Worm (Caenorhabditis elegans) whole organism, L3 larva: ENCODE measurements around the gene sec-23.

ENCODE experiments used
- aly-2 ChIP-seq: fragments of 150-350 bp; optimal IDR thresholded peaks from 2 replicates; lab custom pipeline; 2014; ENCODE audit warnings: missing biosample characterization, missing genetic modification characterization
- ama-1 ChIP-seq: fragments of 150-350 bp; optimal IDR thresholded peaks from 2 replicates; lab custom pipeline; 2018
- ceh-82 ChIP-seq: fragments of 150-350 bp; optimal IDR thresholded peaks from 2 replicates; lab custom pipeline; 2014; ENCODE audit warnings: missing biosample characterization, missing genetic modification characterization
- ceh-9 ChIP-seq: sonication (generic microtip); optimal IDR thresholded peaks from 2 replicates; lab custom pipeline; 2018; ENCODE audit warnings: missing biosample characterization, missing genetic modification characterization
- daf-12 ChIP-seq: fragments of 150-350 bp; optimal IDR thresholded peaks from 2 replicates; lab custom pipeline; 2014; ENCODE audit warnings: missing biosample characterization, missing genetic modification reagents, missing genetic modification characterization
- egl-27 ChIP-seq: sonication (generic microtip); optimal IDR thresholded peaks from 4 replicates; lab custom pipeline; 2017; ENCODE audit warnings: missing biosample characterization, missing genetic modification reagents, missing genetic modification characterization
- egl-5 ChIP-seq: fragments of 150-350 bp; optimal IDR thresholded peaks from 2 replicates; lab custom pipeline; 2017; ENCODE audit warnings: missing biosample characterization, missing genetic modification reagents, missing genetic modification characterization, inconsistent platforms
- elt-1 ChIP-seq: fragments of 150-350 bp; optimal IDR thresholded peaks from 2 replicates; lab custom pipeline; 2014; ENCODE audit warnings: missing biosample characterization, missing genetic modification characterization
- elt-2 ChIP-seq: sonication (generic microtip); optimal IDR thresholded peaks from 2 replicates; lab custom pipeline; 2016; ENCODE audit warnings: missing genetic modification reagents, mild to moderate bottlenecking, missing genetic modification characterization, missing compliant biosample characterization
- eor-1 ChIP-seq, 2 experiments: fragments of 150-350 bp; optimal IDR thresholded peaks; 2 replicates each; lab custom pipeline; 2014 to 2018; ENCODE audit warnings: missing biosample characterization in 2 of 2, missing genetic modification characterization in 2 of 2
- fkh-10 ChIP-seq: sonication (generic microtip); optimal IDR thresholded peaks from 2 replicates; lab custom pipeline; 2017; ENCODE audit warnings: missing biosample characterization, missing genetic modification reagents, missing genetic modification characterization
- fos-1 ChIP-seq: fragments of 150-350 bp; optimal IDR thresholded peaks from 2 replicates; lab custom pipeline; 2014; ENCODE audit warnings: missing biosample characterization, missing genetic modification characterization
- hmg-11 ChIP-seq: sonication (generic microtip); optimal IDR thresholded peaks from 2 replicates; lab custom pipeline; 2016; ENCODE audit warnings: missing genetic modification characterization, missing compliant biosample characterization
- jun-1 ChIP-seq: fragments of 150-350 bp; optimal IDR thresholded peaks from 2 replicates; lab custom pipeline; 2014; ENCODE audit warnings: missing biosample characterization, missing genetic modification reagents, missing genetic modification characterization
- lin-15B ChIP-seq: fragments of 150-350 bp; optimal IDR thresholded peaks from 2 replicates; lab custom pipeline; 2014; ENCODE audit warnings: missing biosample characterization, missing genetic modification characterization
- lin-39 ChIP-seq: fragments of 150-350 bp; optimal IDR thresholded peaks from 2 replicates; lab custom pipeline; 2018; ENCODE audit warnings: missing biosample characterization, missing genetic modification reagents, missing genetic modification characterization
- mdl-1 ChIP-seq: fragments of 150-350 bp; optimal IDR thresholded peaks from 2 replicates; lab custom pipeline; 2014; ENCODE audit warnings: missing biosample characterization, missing genetic modification characterization
- mml-1 ChIP-seq: fragments of 150-350 bp; sonication (generic microtip); optimal IDR thresholded peaks from 3 replicates; lab custom pipeline; 2014; ENCODE audit warnings: missing biosample characterization, missing genetic modification characterization
- nfya-1 ChIP-seq: sonication (generic microtip); optimal IDR thresholded peaks from 2 replicates; lab custom pipeline; 2017; ENCODE audit warnings: missing genetic modification characterization, mild to moderate bottlenecking, missing compliant biosample characterization, antibody characterized with exemption, moderate library complexity; ENCODE audit not compliant: insufficient read depth
- nhr-11 ChIP-seq: fragments of 150-350 bp; optimal IDR thresholded peaks from 2 replicates; lab custom pipeline; 2014; ENCODE audit warnings: missing biosample characterization, missing genetic modification characterization
- nhr-12 ChIP-seq: fragments of 150-350 bp; optimal IDR thresholded peaks from 2 replicates; lab custom pipeline; 2014; ENCODE audit warnings: missing biosample characterization, missing genetic modification characterization
- nhr-23 ChIP-seq: fragments of 150-350 bp; optimal IDR thresholded peaks from 2 replicates; lab custom pipeline; 2014; ENCODE audit warnings: missing biosample characterization, missing genetic modification reagents, missing genetic modification characterization
- nhr-237 ChIP-seq: fragments of 150-350 bp; optimal IDR thresholded peaks from 2 replicates; lab custom pipeline; 2014; ENCODE audit warnings: missing biosample characterization, missing genetic modification characterization
- nhr-25 ChIP-seq: sonication (generic microtip); optimal IDR thresholded peaks from 2 replicates; lab custom pipeline; 2017; ENCODE audit warnings: missing biosample characterization, missing genetic modification characterization
- nhr-28 ChIP-seq: fragments of 150-350 bp; optimal IDR thresholded peaks from 2 replicates; lab custom pipeline; 2014; ENCODE audit warnings: missing biosample characterization, missing genetic modification characterization
- nhr-67 ChIP-seq: fragments of 150-350 bp; optimal IDR thresholded peaks from 2 replicates; lab custom pipeline; 2014; ENCODE audit warnings: missing biosample characterization, missing genetic modification characterization
- nhr-76 ChIP-seq: fragments of 150-350 bp; sonication (generic microtip); optimal IDR thresholded peaks from 5 replicates; lab custom pipeline; 2014; ENCODE audit warnings: missing biosample characterization, missing genetic modification characterization
- nhr-77 ChIP-seq: fragments of 150-350 bp; optimal IDR thresholded peaks from 2 replicates; lab custom pipeline; 2014; ENCODE audit warnings: missing biosample characterization, missing genetic modification characterization
- pha-4 ChIP-seq: fragments of 150-350 bp; optimal IDR thresholded peaks from 2 replicates; lab custom pipeline; 2014; ENCODE audit warnings: missing biosample characterization, missing genetic modification reagents, missing genetic modification characterization
- pqm-1 ChIP-seq: fragments of 150-350 bp; optimal IDR thresholded peaks from 2 replicates; lab custom pipeline; 2017; ENCODE audit warnings: missing biosample characterization, missing genetic modification characterization, inconsistent platforms
- sea-2 ChIP-seq: fragments of 150-350 bp; sonication (generic microtip); optimal IDR thresholded peaks from 4 replicates; lab custom pipeline; 2014; ENCODE audit warnings: missing biosample characterization, missing genetic modification reagents, missing genetic modification characterization
- unc-39 ChIP-seq: sonication (generic microtip); optimal IDR thresholded peaks from 4 replicates; lab custom pipeline; 2017; ENCODE audit warnings: missing biosample characterization, missing genetic modification characterization
- unc-62 ChIP-seq: fragments of 150-350 bp; sonication (generic microtip); optimal IDR thresholded peaks from 4 replicates; lab custom pipeline; 2014; ENCODE audit warnings: missing biosample characterization, missing genetic modification reagents, missing genetic modification characterization
- zag-1 ChIP-seq: fragments of 150-350 bp; optimal IDR thresholded peaks from 2 replicates; lab custom pipeline; 2014; ENCODE audit warnings: missing biosample characterization, missing genetic modification characterization

Gene sec-23

ce11 chrV:20065096-20065495, 26.0 kb upstream of the sec-23 start:
- no peak for TF ChIP-seq egl-5 (tag; lab: Kevin White, UChicago)
- no peak for TF ChIP-seq eor-1 (tag; optimal IDR thresholded peaks at IDR 0.05; lab: Kevin White, UChicago)
- no peak for TF ChIP-seq elt-1
- TF ChIP-seq daf-12: no peak
- TF ChIP-seq jun-1 (tag; lab: Kevin White, UChicago): no peak
- TF ChIP-seq pqm-1: no peak
- no peak for TF ChIP-seq unc-62
- no peak for TF ChIP-seq mml-1
- TF ChIP-seq nhr-11 (tag; lab: Kevin White, UChicago): no peak
- no peak for TF ChIP-seq nhr-76 (tag; lab: Kevin White, UChicago)
- no peak for TF ChIP-seq nhr-67 (tag; lab: Kevin White, UChicago)
- TF ChIP-seq nhr-77 (tag; lab: Kevin White, UChicago): no peak
- no peak for TF ChIP-seq ceh-9 (tag; lab: Kevin White, UChicago)
- TF ChIP-seq ama-1 (lab: Kevin White, UChicago): no peak
- no peak for TF ChIP-seq nhr-12 (tag; lab: Kevin White, UChicago)
- no peak for TF ChIP-seq elt-2 (tag; lab: Kevin White, UChicago)
- no peak for TF ChIP-seq ceh-82 (tag; lab: Kevin White, UChicago)
- TF ChIP-seq zag-1: no peak
- TF ChIP-seq lin-15B (tag; lab: Kevin White, UChicago): no peak

- TF ChIP-seq lin-39 (tag; lab: Kevin White, UChicago) (no peak), hmg-11 (tag; lab: Kevin White, UChicago) (no peak), fkh-10 (GFP tag; lab: Kevin White, UChicago) (no peak), egl-5 (tag; lab: Kevin White, UChicago) (no peak), egl-27 (tag; lab: Kevin White, UChicago) (no peak), nhr-23 (tag; lab: Kevin White, UChicago) (no peak), nhr-237 (no peak), sea-2 (no peak), mml-1 (no peak), nhr-28 (tag; lab: Kevin White, UChicago) (no peak), nhr-11 (tag; lab: Kevin White, UChicago) (no peak)
Measured at ce11 chrV:20067075-20067474, 24.0 kb upstream of the sec-23 start.

DNA sequence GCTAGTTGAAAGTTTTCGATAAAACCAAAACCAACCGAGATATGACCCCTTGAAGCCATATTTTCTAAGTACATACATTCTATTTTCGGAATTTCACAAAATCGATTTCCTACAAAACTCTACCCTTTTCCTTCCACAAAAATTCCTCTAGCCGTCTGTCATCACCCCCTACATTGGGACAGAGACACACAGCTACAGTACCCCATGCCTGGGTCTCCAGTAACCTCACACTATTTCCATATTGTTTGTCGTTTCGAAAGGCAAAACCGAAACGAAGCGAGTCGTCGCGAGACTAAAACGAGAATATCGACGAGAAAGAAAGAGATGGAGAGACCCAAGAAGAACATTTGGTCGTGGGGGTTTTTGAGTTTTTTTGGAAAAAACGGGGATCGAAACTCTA, 22.7 kb upstream of the sec-23 start:
- TF ChIP-seq pha-4 (tag; lab: Kevin White, UChicago) (peak; percentile 70), eor-1 (tag; optimal IDR thresholded peaks at IDR 0.05; lab: Kevin White, UChicago) (no peak), mml-1 (no peak), nhr-28 (tag; lab: Kevin White, UChicago) (no peak), sea-2 (no peak), nhr-12 (tag; lab: Kevin White, UChicago) (no peak), pqm-1 (no peak), nfya-1 (peak; percentile 28), fos-1 (tag; lab: Kevin White, UChicago) (no peak), nhr-11 (tag; lab: Kevin White, UChicago) (no peak), jun-1 (tag; lab: Kevin White, UChicago) (no peak)

ce11 chrV:20074345-20074744, 16.7 kb upstream of the sec-23 start:
- TF ChIP-seq elt-2 (tag; lab: Kevin White, UChicago) (peak; percentile 82), pha-4 (tag; lab: Kevin White, UChicago) (peak; percentile 8), nhr-11 (tag; lab: Kevin White, UChicago) (no peak), pqm-1 (peak; percentile 60)

ce11 chrV:20087635-20088034, 3.4 kb upstream of the sec-23 start, which contains the start of gene fre-1:
fre-1 (minus strand) TSS chrV:20087735.
- no peak for TF ChIP-seq nhr-11 (tag; lab: Kevin White, UChicago)
- TF ChIP-seq nhr-237: no peak
- TF ChIP-seq mdl-1 (tag; lab: Kevin White, UChicago): no peak
- TF ChIP-seq fkh-10 (GFP tag; lab: Kevin White, UChicago): no peak
- no peak for TF ChIP-seq ceh-82 (tag; lab: Kevin White, UChicago)
- TF ChIP-seq nhr-76 (tag; lab: Kevin White, UChicago): no peak
- TF ChIP-seq nhr-28 (tag; lab: Kevin White, UChicago): no peak
- TF ChIP-seq unc-39: no peak
- TF ChIP-seq mml-1: no peak
- no peak for TF ChIP-seq aly-2 (tag; lab: Kevin White, UChicago)
- no peak for TF ChIP-seq unc-62
- TF ChIP-seq nhr-12 (tag; lab: Kevin White, UChicago): no peak
- no peak for TF ChIP-seq lin-39 (tag; lab: Kevin White, UChicago)
- no peak for TF ChIP-seq nhr-25
- TF ChIP-seq zag-1: no peak
- TF ChIP-seq hmg-11 (tag; lab: Kevin White, UChicago): no peak
